Fruit fly (Drosophila melanogaster): ENCODE results near the gene CG8677.

Gene CG8677

dm6 chr2L:21197178-21197577 lies 23.9 kb upstream of the CG8677 start:
- no peak for TF ChIP-seq HLH106 (tag; optimal IDR thresholded peaks at IDR 0.05)
- TF ChIP-seq Dif (GFP tag; optimal IDR thresholded peaks at IDR 0.05; ENCODE audit: partially characterized antibody): no peak
- no peak for TF ChIP-seq Mio (GFP tag; optimal IDR thresholded peaks at IDR 0.05)
- no peak for TF ChIP-seq sv (GFP tag; optimal IDR thresholded peaks at IDR 0.05)
- no peak for TF ChIP-seq br (GFP tag; optimal IDR thresholded peaks at IDR 0.05)
- peak; percentile 13 for TF ChIP-seq fru (GFP tag; optimal IDR thresholded peaks at IDR 0.05)
- peak in 1 of 2 experiments; percentile 36 for TF ChIP-seq foxo (GFP tag; optimal IDR thresholded peaks at IDR 0.05)
- TF ChIP-seq usp (GFP tag; optimal IDR thresholded peaks at IDR 0.05): no peak
- peak; percentile 29 for TF ChIP-seq h (GFP tag; optimal IDR thresholded peaks at IDR 0.05)
- TF ChIP-seq dl (GFP tag; optimal IDR thresholded peaks at IDR 0.05; ENCODE audit: insufficient read depth in 1 of 2, partially characterized antibody in 2 of 2): no peak
- no peak for TF ChIP-seq tai (GFP tag; optimal IDR thresholded peaks at IDR 0.05)
- no peak for TF ChIP-seq Myc (optimal IDR thresholded peaks at IDR 0.05)
- no peak for TF ChIP-seq woc (GFP tag; optimal IDR thresholded peaks at IDR 0.05)
- TF ChIP-seq CrebA (GFP tag; optimal IDR thresholded peaks at IDR 0.05; ENCODE audit: borderline replicate concordance): no peak
- TF ChIP-seq Sp1 (GFP tag; optimal IDR thresholded peaks at IDR 0.05): no peak
- TF ChIP-seq lola (GFP tag; optimal IDR thresholded peaks at IDR 0.05): no peak
- no peak for TF ChIP-seq rgr (GFP tag; optimal IDR thresholded peaks at IDR 0.05)
- TF ChIP-seq sage (GFP tag; optimal IDR thresholded peaks at IDR 0.05): no peak
- no peak for TF ChIP-seq psq (GFP tag; optimal IDR thresholded peaks at IDR 0.05)
- TF ChIP-seq Dfd (GFP tag; optimal IDR thresholded peaks at IDR 0.05): no peak
- TF ChIP-seq Abd-B (GFP tag; optimal IDR thresholded peaks at IDR 0.05): no peak
- peak; percentile 1 for TF ChIP-seq ey (GFP tag; optimal IDR thresholded peaks at IDR 0.05)
- no peak for TF ChIP-seq Jra (GFP tag; optimal IDR thresholded peaks at IDR 0.05)
- no peak for TF ChIP-seq dmrt93B (GFP tag; optimal IDR thresholded peaks at IDR 0.05)
- no peak for TF ChIP-seq brk (GFP tag; optimal IDR thresholded peaks at IDR 0.05)
- TF ChIP-seq CG32264 (GFP tag; optimal IDR thresholded peaks at IDR 0.05): no peak
- no peak for TF ChIP-seq N (GFP tag; optimal IDR thresholded peaks at IDR 0.05)

dm6 chr2L:21198633-21199264 lies 22.4 kb upstream of the CG8677 start, which contains the start of gene Ret:
Ret (minus strand) TSS chr2L:21198762.
- no peak for TF ChIP-seq woc (GFP tag; optimal IDR thresholded peaks at IDR 0.05)
- TF ChIP-seq Mio (GFP tag; optimal IDR thresholded peaks at IDR 0.05): no peak
- TF ChIP-seq Hr78 (GFP tag; optimal IDR thresholded peaks at IDR 0.05): no peak
- no peak for TF ChIP-seq dl (GFP tag; optimal IDR thresholded peaks at IDR 0.05; ENCODE audit: insufficient read depth in 1 of 2, partially characterized antibody in 2 of 2)
- no peak for TF ChIP-seq ey (GFP tag; optimal IDR thresholded peaks at IDR 0.05)
- TF ChIP-seq CG32264 (GFP tag; optimal IDR thresholded peaks at IDR 0.05): no peak
- TF ChIP-seq Sp1 (GFP tag; optimal IDR thresholded peaks at IDR 0.05): no peak
- TF ChIP-seq pan (optimal IDR thresholded peaks at IDR 0.05): no peak
- no peak for TF ChIP-seq dsf (GFP tag; optimal IDR thresholded peaks at IDR 0.05; ENCODE audit: borderline replicate concordance)
- no peak for TF ChIP-seq rgr (GFP tag; optimal IDR thresholded peaks at IDR 0.05)
- no peak for TF ChIP-seq br (GFP tag; optimal IDR thresholded peaks at IDR 0.05)
- no peak for TF ChIP-seq HLH106 (tag; optimal IDR thresholded peaks at IDR 0.05)
- no peak for TF ChIP-seq Dif (GFP tag; optimal IDR thresholded peaks at IDR 0.05; ENCODE audit: partially characterized antibody)
- TF ChIP-seq tai (GFP tag; optimal IDR thresholded peaks at IDR 0.05): no peak
- no peak for TF ChIP-seq h (GFP tag; optimal IDR thresholded peaks at IDR 0.05)
- TF ChIP-seq Abd-B (GFP tag; optimal IDR thresholded peaks at IDR 0.05): no peak
- TF ChIP-seq foxo (GFP tag; optimal IDR thresholded peaks at IDR 0.05): no peak

dm6 chr2L:21200275-21200674 lies 20.8 kb upstream of the CG8677 start, which contains the start of gene CG31624:
CG31624 (minus strand) TSS chr2L:21200375.
- TF ChIP-seq Dfd (GFP tag; optimal IDR thresholded peaks at IDR 0.05) (peak; percentile 16), CG32264 (GFP tag; optimal IDR thresholded peaks at IDR 0.05) (no peak)

dm6 chr2L:21202702-21203101 lies 18.4 kb upstream of the CG8677 start, which contains the start of gene CG31988:
CG31988 (minus strand) TSS chr2L:21202802.
- TF ChIP-seq psq (GFP tag; optimal IDR thresholded peaks at IDR 0.05) (no peak), Mio (GFP tag; optimal IDR thresholded peaks at IDR 0.05) (no peak), dl (GFP tag; optimal IDR thresholded peaks at IDR 0.05; ENCODE audit: insufficient read depth in 1 of 2, partially characterized antibody in 2 of 2) (no peak), Vsx2 (GFP tag; optimal IDR thresholded peaks at IDR 0.05; ENCODE audit: partially characterized antibody) (no peak), pan (optimal IDR thresholded peaks at IDR 0.05) (no peak), dmrt93B (GFP tag; optimal IDR thresholded peaks at IDR 0.05) (no peak), rgr (GFP tag; optimal IDR thresholded peaks at IDR 0.05) (no peak), Jra (GFP tag; optimal IDR thresholded peaks at IDR 0.05) (no peak), fru (GFP tag; optimal IDR thresholded peaks at IDR 0.05) (no peak), lola (GFP tag; optimal IDR thresholded peaks at IDR 0.05) (no peak)
